Worm (Caenorhabditis elegans): ENCODE results near the gene lron-10.

Gene lron-10

DNA sequence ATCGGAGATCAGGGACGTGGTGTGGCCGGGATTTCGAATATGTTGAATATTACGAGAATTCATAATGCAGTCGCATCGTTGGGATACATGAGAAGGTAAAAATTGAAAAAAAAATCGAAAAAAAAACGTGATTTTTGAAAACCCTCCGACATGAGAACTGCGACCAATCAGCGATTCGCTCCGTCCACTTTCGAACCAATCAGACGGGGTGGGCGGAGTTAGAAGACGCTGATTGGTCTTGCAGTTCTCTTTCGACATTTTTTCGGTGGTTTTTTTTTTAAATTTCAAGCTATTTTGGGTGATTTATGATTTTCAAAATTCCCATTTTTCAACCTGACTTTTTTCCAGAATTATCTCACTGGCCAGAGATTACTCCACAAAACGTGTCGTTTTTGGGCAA is 51.9 kb downstream of the lron-10 start:
- TF ChIP-seq him-1 (tag; optimal IDR thresholded peaks at IDR 0.05) (no peak), W03F9.2 (tag; optimal IDR thresholded peaks at IDR 0.05) (no peak)

All from whole organism, L4/young adult.